Fruit fly (Drosophila melanogaster): Measurements from ENCODE around the gene eIF4EHP.
A peak's percentile ranks its signal among the peaks of the same experiment; 100 is the strongest.

DNA sequence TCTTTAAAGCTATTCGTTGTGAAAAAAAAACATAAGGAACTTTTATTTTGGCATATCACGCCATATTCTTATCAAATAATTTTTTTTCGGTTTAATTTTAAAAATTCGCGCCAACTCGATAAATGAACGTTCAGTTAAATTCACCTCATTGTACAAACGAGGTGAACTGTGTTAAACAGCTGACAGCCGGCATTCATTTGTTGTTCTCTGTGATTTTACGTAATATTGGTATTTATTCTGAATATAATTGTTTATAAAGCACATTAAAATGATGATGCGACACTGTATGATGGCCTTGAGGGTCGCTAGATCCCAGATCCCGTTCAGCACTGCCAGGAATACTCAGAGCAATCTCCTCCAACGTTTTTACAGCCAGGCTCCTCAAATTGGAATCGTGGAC is 54.5 kb downstream of the eIF4EHP start, which contains the start of gene CG6000:
- TF ChIP-seq CG16863 (GFP tag; optimal IDR thresholded peaks at IDR 0.05) (no peak), CG17802 (tag; optimal IDR thresholded peaks at IDR 0.05) (no peak), ro (GFP tag; IDR thresholded peaks at IDR 0.05) (no peak), pho (GFP tag; optimal IDR thresholded peaks at IDR 0.05) (no peak), HLH4C (GFP tag; IDR thresholded peaks at IDR 0.05; ENCODE audit: partially characterized antibody) (no peak), CG30403 (GFP tag; optimal IDR thresholded peaks at IDR 0.05) (no peak), crol (GFP tag; IDR thresholded peaks at IDR 0.05) (no peak), Sox102F (GFP tag; optimal IDR thresholded peaks at IDR 0.05) (no peak), maf-S (GFP tag; optimal IDR thresholded peaks at IDR 0.05) (no peak), tna (GFP tag; IDR thresholded peaks at IDR 0.05; ENCODE audit: partially characterized antibody) (no peak), Tbp (GFP tag; optimal IDR thresholded peaks at IDR 0.05) (no peak), gt (GFP tag; IDR thresholded peaks at IDR 0.05) (no peak), kay (GFP tag; optimal IDR thresholded peaks at IDR 0.05) (no peak), trem (tag; optimal IDR thresholded peaks at IDR 0.05) (peak; percentile 31)
